Worm (Caenorhabditis elegans): ENCODE measurements around the gene tlk-1.

- TF ChIP-seq him-1 (tag; optimal IDR thresholded peaks at IDR 0.05) (no peak), W03F9.2 (tag; optimal IDR thresholded peaks at IDR 0.05) (no peak), dao-5 (tag; optimal IDR thresholded peaks at IDR 0.05) (no peak)
These were observed 47.0 kb downstream of the tlk-1 start for ce11 chrIII:9746665-9747064.

Data from whole organism, L4/young adult.